Fruit fly (Drosophila melanogaster) whole organism, embryonic: ENCODE results near the gene CG3071.
A peak's percentile ranks its signal among the peaks of the same experiment; 100 is the strongest.

ENCODE experiments used
- CG10209 ChIP-seq: fragments of 200-800 bp; sonication (Bioruptor generic); optimal IDR thresholded peaks from 3 replicates; lab custom pipeline; 2017; ENCODE audit warnings: missing biosample characterization, mild to moderate bottlenecking, missing genetic modification characterization, missing genetic modification reagents
- CG10274 ChIP-seq: fragments of 200-800 bp; sonication (Bioruptor generic); optimal IDR thresholded peaks from 3 replicates; lab custom pipeline; 2017; ENCODE audit warnings: missing biosample characterization, mild to moderate bottlenecking, missing genetic modification characterization
- CG10654 ChIP-seq: fragments of 200-800 bp; sonication (Bioruptor generic); optimal IDR thresholded peaks from 2 replicates; lab custom pipeline; 2016; ENCODE audit warnings: missing biosample characterization, missing genetic modification characterization
- CG11456 ChIP-seq: fragments of 200-800 bp; sonication (Bioruptor generic); IDR thresholded peaks from 3 replicates; pipeline ENCODE4 v1.3.6; 2022; ENCODE audit warnings: missing biosample characterization, missing genetic modification characterization
- CG11696 ChIP-seq: fragments of 200-800 bp; sonication (Bioruptor generic); IDR thresholded peaks from 2 replicates; pipeline ENCODE4 v1.3.6; 2022; ENCODE audit warnings: missing biosample characterization, missing genetic modification characterization
- CG12071 ChIP-seq: fragments of 200-800 bp; sonication (Bioruptor generic); optimal IDR thresholded peaks from 3 replicates; lab custom pipeline; 2018; ENCODE audit warnings: missing biosample characterization, mild to moderate bottlenecking, missing genetic modification characterization
- CG12155 ChIP-seq: fragments of 200-800 bp; sonication (Bioruptor generic); optimal IDR thresholded peaks from 3 replicates; lab custom pipeline; 2016; ENCODE audit warnings: missing biosample characterization, missing genetic modification characterization
- CG12299 ChIP-seq: fragments of 200-800 bp; sonication (Bioruptor generic); optimal IDR thresholded peaks from 2 replicates; lab custom pipeline; 2018; ENCODE audit warnings: missing biosample characterization, mild to moderate bottlenecking, missing genetic modification characterization
- CG12744 ChIP-seq: fragments of 200-800 bp; sonication (Bioruptor generic); optimal IDR thresholded peaks from 2 replicates; lab custom pipeline; 2016; ENCODE audit warnings: missing biosample characterization, missing genetic modification characterization
- CG13287 ChIP-seq: fragments of 200-800 bp; sonication (Bioruptor generic); IDR thresholded peaks from 2 replicates; pipeline ENCODE4 v1.3.6; 2022; ENCODE audit warnings: missing biosample characterization, missing genetic modification characterization; ENCODE audit not compliant: partially characterized antibody
- CG13424 ChIP-seq: fragments of 200-800 bp; sonication (Bioruptor generic); optimal IDR thresholded peaks from 2 replicates; lab custom pipeline; 2019; ENCODE audit warnings: missing biosample characterization, mild to moderate bottlenecking, missing genetic modification characterization, moderate library complexity
- CG15514 ChIP-seq: fragments of 200-800 bp; sonication (Bioruptor generic); optimal IDR thresholded peaks from 3 replicates; lab custom pipeline; 2017; ENCODE audit warnings: missing biosample characterization, missing genetic modification characterization, mild to moderate bottlenecking, moderate library complexity, missing genetic modification reagents
- CG15601 ChIP-seq: fragments of 200-800 bp; sonication (Bioruptor generic); optimal IDR thresholded peaks from 3 replicates; lab custom pipeline; 2019; ENCODE audit warnings: missing biosample characterization, mild to moderate bottlenecking, missing genetic modification characterization, moderate library complexity
- CG17385 ChIP-seq: fragments of 200-800 bp; sonication (Bioruptor generic); optimal IDR thresholded peaks from 3 replicates; lab custom pipeline; 2018; ENCODE audit warnings: missing biosample characterization, mild to moderate bottlenecking, missing genetic modification characterization
- CG17912 ChIP-seq: fragments of 200-800 bp; sonication (Bioruptor generic); optimal IDR thresholded peaks from 2 replicates; lab custom pipeline; 2018; ENCODE audit warnings: missing biosample characterization, mild to moderate bottlenecking, missing genetic modification characterization
- CG18262 ChIP-seq: fragments of 200-800 bp; optimal IDR thresholded peaks from 3 replicates; lab custom pipeline; 2019; ENCODE audit warnings: missing biosample characterization, mild to moderate bottlenecking, missing genetic modification characterization, moderate library complexity
- CG30431 ChIP-seq: fragments of 200-800 bp; sonication (Bioruptor generic); optimal IDR thresholded peaks from 2 replicates; lab custom pipeline; 2017; ENCODE audit warnings: missing biosample characterization, missing genetic modification characterization
- CG3407 ChIP-seq: fragments of 200-800 bp; sonication (Bioruptor generic); optimal IDR thresholded peaks from 2 replicates; lab custom pipeline; 2018; ENCODE audit warnings: missing biosample characterization, mild to moderate bottlenecking, missing genetic modification characterization
- CG7556 ChIP-seq: fragments of 200-800 bp; sonication (Bioruptor generic); optimal IDR thresholded peaks from 2 replicates; lab custom pipeline; 2017; ENCODE audit warnings: missing biosample characterization, mild to moderate bottlenecking, missing genetic modification characterization
- CG7745 ChIP-seq: fragments of 200-800 bp; sonication (Bioruptor generic); optimal IDR thresholded peaks from 2 replicates; lab custom pipeline; 2018; ENCODE audit warnings: missing biosample characterization, mild to moderate bottlenecking, missing genetic modification characterization, moderate library complexity
- CG7987 ChIP-seq: fragments of 200-800 bp; sonication (Bioruptor generic); optimal IDR thresholded peaks from 2 replicates; lab custom pipeline; 2018; ENCODE audit warnings: missing biosample characterization, mild to moderate bottlenecking, missing genetic modification characterization, moderate library complexity
- CG8765 ChIP-seq: fragments of 200-800 bp; sonication (Bioruptor generic); IDR thresholded peaks from 2 replicates; pipeline ENCODE4 v1.3.6; 2022; ENCODE audit warnings: missing biosample characterization, missing genetic modification characterization
- CG9727 ChIP-seq: fragments of 200-800 bp; sonication (Bioruptor generic); optimal IDR thresholded peaks from 3 replicates; lab custom pipeline; 2017; ENCODE audit warnings: missing biosample characterization, mild to moderate bottlenecking, missing genetic modification characterization
- CkIIα-i1 ChIP-seq: fragments of 200-800 bp; sonication (Bioruptor generic); IDR thresholded peaks from 2 replicates; pipeline ENCODE4 v1.3.6; 2022; ENCODE audit warnings: missing biosample characterization, missing genetic modification characterization
- E2f2 ChIP-seq: fragments of 200-800 bp; sonication (Bioruptor generic); IDR thresholded peaks from 2 replicates; pipeline ENCODE4 v1.3.6; 2022; ENCODE audit warnings: missing biosample characterization, missing genetic modification characterization
- Fer3 ChIP-seq: fragments of 200-800 bp; sonication (Bioruptor generic); optimal IDR thresholded peaks from 2 replicates; lab custom pipeline; 2018; ENCODE audit warnings: missing biosample characterization, mild to moderate bottlenecking, missing genetic modification characterization, moderate library complexity
- Myb ChIP-seq: fragments of 200-800 bp; sonication (Bioruptor generic); optimal IDR thresholded peaks from 2 replicates; lab custom pipeline; 2016; ENCODE audit warnings: missing biosample characterization, missing genetic modification characterization
- NC2β ChIP-seq: fragments of 200-800 bp; sonication (Bioruptor generic); optimal IDR thresholded peaks from 2 replicates; lab custom pipeline; 2016; ENCODE audit warnings: missing biosample characterization, missing genetic modification characterization
- Nf-YA ChIP-seq: fragments of 200-800 bp; sonication (Bioruptor generic); IDR thresholded peaks from 2 replicates; pipeline ENCODE4 v1.3.6; 2022; ENCODE audit warnings: missing biosample characterization, missing genetic modification characterization
- Pdp1 ChIP-seq, 2 experiments: fragments of 200-800 bp; sonication (Bioruptor generic); optimal IDR thresholded peaks; 3 replicates each; lab custom pipeline; 2016; ENCODE audit warnings: missing biosample characterization in 2 of 2, missing genetic modification characterization in 2 of 2, mild to moderate bottlenecking in 1 of 2, moderate library complexity in 1 of 2
- Sox102F ChIP-seq: fragments of 200-800 bp; sonication (Bioruptor generic); optimal IDR thresholded peaks from 2 replicates; lab custom pipeline; 2018; ENCODE audit warnings: missing biosample characterization, mild to moderate bottlenecking, missing genetic modification characterization, moderate library complexity
- Spps ChIP-seq: fragments of 200-800 bp; sonication (Bioruptor generic); optimal IDR thresholded peaks from 2 replicates; lab custom pipeline; 2018; ENCODE audit warnings: missing biosample characterization, mild to moderate bottlenecking, missing genetic modification characterization
- Trl ChIP-seq, 3 experiments: fragments of >200 bp in 2 of 3; fragments of 200-800 bp in 1 of 3; sonication (Bioruptor generic) in 1 of 3; optimal IDR thresholded peaks; 2 replicates in 1 of 3; 3 replicates in 2 of 3; lab custom pipeline; 2016 to 2017; ENCODE audit warnings: missing biosample characterization in 1 of 3, missing genetic modification characterization in 1 of 3
- aop ChIP-seq: fragments of 200-800 bp; sonication (Bioruptor generic); IDR thresholded peaks from 2 replicates; pipeline ENCODE4 v1.3.6; 2022; ENCODE audit warnings: missing biosample characterization, missing genetic modification characterization
- ap ChIP-seq: fragments of 200-800 bp; sonication (Bioruptor generic); IDR thresholded peaks from 2 replicates; pipeline ENCODE4 v1.3.6; 2022; ENCODE audit warnings: missing biosample characterization, missing genetic modification characterization
- bowl ChIP-seq: fragments of 200-800 bp; sonication (Bioruptor generic); IDR thresholded peaks from 2 replicates; pipeline ENCODE4 v1.3.6; 2022; ENCODE audit warnings: missing biosample characterization, missing genetic modification characterization
- cato ChIP-seq: fragments of 200-800 bp; sonication (Bioruptor generic); optimal IDR thresholded peaks from 2 replicates; lab custom pipeline; 2016; ENCODE audit warnings: missing biosample characterization, missing genetic modification characterization, borderline replicate concordance
- croc ChIP-seq: fragments of 200-800 bp; sonication (Bioruptor generic); conservative IDR thresholded peaks from 3 replicates; pipeline ENCODE4 v1.3.6; 2022; ENCODE audit warnings: missing biosample characterization, missing genetic modification characterization
- gcm ChIP-seq: fragments of 200-800 bp; sonication (Bioruptor generic); optimal IDR thresholded peaks from 2 replicates; lab custom pipeline; 2019; ENCODE audit warnings: missing biosample characterization, mild to moderate bottlenecking, missing genetic modification characterization, moderate library complexity
- ham ChIP-seq: fragments of 200-800 bp; sonication (Bioruptor generic); IDR thresholded peaks from 2 replicates; pipeline ENCODE4 v1.3.6; 2022; ENCODE audit warnings: missing biosample characterization, missing genetic modification characterization
- hbn ChIP-seq: fragments of 200-800 bp; sonication (Bioruptor generic); IDR thresholded peaks from 2 replicates; pipeline ENCODE4 v1.3.6; 2022; ENCODE audit warnings: missing biosample characterization, missing genetic modification characterization; ENCODE audit not compliant: partially characterized antibody
- lab ChIP-seq: fragments of 200-800 bp; sonication (Bioruptor generic); optimal IDR thresholded peaks from 3 replicates; lab custom pipeline; 2017; ENCODE audit warnings: missing biosample characterization, missing genetic modification characterization, mild to moderate bottlenecking, moderate library complexity, missing genetic modification reagents
- nerfin-2 ChIP-seq: fragments of 200-800 bp; sonication (Bioruptor generic); IDR thresholded peaks from 2 replicates; pipeline ENCODE4 v1.3.6; 2022; ENCODE audit warnings: missing biosample characterization, missing genetic modification characterization; ENCODE audit not compliant: partially characterized antibody
- nmo ChIP-seq: fragments of 200-800 bp; sonication (Bioruptor generic); optimal IDR thresholded peaks from 2 replicates; lab custom pipeline; 2018; ENCODE audit warnings: missing biosample characterization, mild to moderate bottlenecking, missing genetic modification characterization, moderate library complexity
- oc ChIP-seq: fragments of 200-800 bp; sonication (Bioruptor generic); optimal IDR thresholded peaks from 2 replicates; lab custom pipeline; 2018; ENCODE audit warnings: missing biosample characterization, mild to moderate bottlenecking, missing genetic modification characterization, moderate library complexity
- pb ChIP-seq: fragments of 200-800 bp; sonication (Bioruptor generic); optimal IDR thresholded peaks from 3 replicates; lab custom pipeline; 2016; ENCODE audit warnings: missing biosample characterization, missing genetic modification characterization
- pros ChIP-seq: fragments of 200-800 bp; sonication (Bioruptor generic); optimal IDR thresholded peaks from 3 replicates; lab custom pipeline; 2019; ENCODE audit warnings: missing biosample characterization, mild to moderate bottlenecking, missing genetic modification characterization, moderate library complexity
- rib ChIP-seq: fragments of 200-800 bp; sonication (Bioruptor generic); IDR thresholded peaks from 2 replicates; pipeline ENCODE4 v1.3.6; 2022; ENCODE audit warnings: missing biosample characterization, missing genetic modification characterization
- vfl ChIP-seq: fragments of 200-800 bp; sonication (Bioruptor generic); optimal IDR thresholded peaks from 2 replicates; lab custom pipeline; 2016; ENCODE audit warnings: missing biosample characterization, missing genetic modification characterization
- z ChIP-seq: fragments of 200-800 bp; sonication (Bioruptor generic); IDR thresholded peaks from 3 replicates; pipeline ENCODE4 v1.3.6; 2022; ENCODE audit warnings: missing biosample characterization, missing genetic modification characterization
- zen ChIP-seq: fragments of 200-800 bp; sonication (Bioruptor generic); optimal IDR thresholded peaks from 3 replicates; lab custom pipeline; 2018; ENCODE audit warnings: missing biosample characterization, mild to moderate bottlenecking, missing genetic modification characterization, moderate library complexity

CG3071 gene

dm6 chrX:2241842-2242241, 20.8 kb upstream of the CG3071 start, which contains the start of gene kz (continued):
- TF ChIP-seq CG10209 (GFP tag; lab: Kevin White, UChicago) (no peak), CG7745 (tag; lab: Kevin White, UChicago) (no peak), croc (GFP tag; lab: Robert Waterston, UW) (no peak), CG18262 (no peak), CG10274 (GFP tag; lab: Kevin White, UChicago) (no peak), CG7987 (GFP tag; lab: Kevin White, UChicago) (no peak), CG17912 (GFP tag; lab: Kevin White, UChicago) (no peak), CG12299 (tag; lab: Kevin White, UChicago) (no peak), ham (GFP tag; lab: Robert Waterston, UW) (no peak), Sox102F (GFP tag; lab: Kevin White, UChicago) (no peak), CG13424 (no peak), lab (GFP tag; lab: Kevin White, UChicago) (no peak), CG12155 (GFP tag; lab: Kevin White, UChicago) (no peak), CG11696 (no peak), CG13287 (GFP tag; lab: Robert Waterston, UW) (peak; percentile 91), ap (GFP tag; lab: Robert Waterston, UW) (no peak), CkIIα-i1 (GFP tag; lab: Robert Waterston, UW) (no peak), NC2β (no peak), CG11456 (GFP tag; lab: Robert Waterston, UW) (no peak), oc (tag; lab: Kevin White, UChicago) (no peak), CG15601 (no peak), CG12744 (GFP tag; lab: Kevin White, UChicago) (no peak), pb (GFP tag; lab: Kevin White, UChicago) (no peak), nmo (peak; percentile 39), aop (GFP tag; lab: Robert Waterston, UW) (no peak), CG12071 (GFP tag; lab: Kevin White, UChicago) (no peak), CG17385 (no peak), z (no peak), CG15514 (GFP tag; lab: Kevin White, UChicago) (peak; percentile 74), CG9727 (no peak), rib (no peak), CG7556 (GFP tag; lab: Kevin White, UChicago) (no peak), vfl (no peak), CG30431 (no peak), Spps (tag; lab: Kevin White, UChicago) (no peak), gcm (GFP tag; lab: Kevin White, UChicago) (no peak), nerfin-2 (GFP tag; lab: Robert Waterston, UW) (peak; percentile 100), cato (GFP tag; lab: Kevin White, UChicago) (no peak), Nf-YA (GFP tag; lab: Robert Waterston, UW) (no peak), hbn (GFP tag; lab: Robert Waterston, UW) (peak; percentile 61), Pdp1 (GFP tag; optimal IDR thresholded peaks at IDR 0.05; lab: Kevin White, UChicago) (no peak), CG8765 (GFP tag; lab: Robert Waterston, UW) (no peak), CG3407 (GFP tag; lab: Kevin White, UChicago) (no peak), Fer3 (tag; lab: Kevin White, UChicago) (no peak), bowl (GFP tag; lab: Robert Waterston, UW) (no peak), zen (tag; lab: Kevin White, UChicago) (peak; percentile 2), Trl (optimal IDR thresholded peaks at IDR 0.05; lab: Kevin White, UChicago) (no peak), Trl (GFP tag; optimal IDR thresholded peaks at IDR 0.05; lab: Kevin White, UChicago) (no peak), Myb (GFP tag; lab: Kevin White, UChicago) (peak; percentile 34), CG10654 (no peak), E2f2 (GFP tag; lab: Robert Waterston, UW) (peak; percentile 64), pros (GFP tag; lab: Kevin White, UChicago) (no peak)
